Worm (Caenorhabditis elegans) whole organism, early embryonic: ENCODE results near the gene glb-5.

Experiments used
- B0310.2 ChIP-seq: sonication (generic microtip); optimal IDR thresholded peaks from 2 replicates; lab custom pipeline; 2016; ENCODE audit warnings: mild to moderate bottlenecking, missing genetic modification characterization, missing compliant biosample characterization
- F13C5.2 ChIP-seq: sonication (generic microtip); optimal IDR thresholded peaks from 2 replicates; lab custom pipeline; 2017; ENCODE audit warnings: mild to moderate bottlenecking, missing genetic modification characterization, inconsistent platforms, missing compliant biosample characterization
- aly-1 ChIP-seq: sonication (generic microtip); optimal IDR thresholded peaks from 2 replicates; lab custom pipeline; 2016; ENCODE audit warnings: missing genetic modification characterization, missing compliant biosample characterization
- ama-1 ChIP-seq: fragments of 150-350 bp; optimal IDR thresholded peaks from 2 replicates; lab custom pipeline; 2014
- ceh-13 ChIP-seq: fragments of 200-800 bp; sonication (Bioruptor generic); optimal IDR thresholded peaks from 2 replicates; lab custom pipeline; 2018; ENCODE audit warnings: mild to moderate bottlenecking, missing genetic modification characterization, missing compliant biosample characterization
- ets-7 ChIP-seq: sonication (generic microtip); optimal IDR thresholded peaks from 2 replicates; lab custom pipeline; 2016; ENCODE audit warnings: missing genotype, missing genetic modification characterization, missing compliant biosample characterization
- flt-1 ChIP-seq: fragments of 200-800 bp; sonication (Bioruptor generic); IDR thresholded peaks from 2 replicates; pipeline ENCODE4 v1.3.6; 2022; ENCODE audit warnings: missing genetic modification characterization, missing compliant biosample characterization
- hmbx-1 ChIP-seq: sonication (generic microtip); optimal IDR thresholded peaks from 2 replicates; lab custom pipeline; 2016; ENCODE audit warnings: mild to moderate bottlenecking, missing genetic modification characterization, missing compliant biosample characterization
- hmg-4 ChIP-seq: fragments of 200-800 bp; sonication (Bioruptor generic); optimal IDR thresholded peaks from 2 replicates; lab custom pipeline; 2018; ENCODE audit warnings: mild to moderate bottlenecking, missing genetic modification characterization, missing compliant biosample characterization
- hnd-1 ChIP-seq: sonication (generic microtip); optimal IDR thresholded peaks from 2 replicates; lab custom pipeline; 2016; ENCODE audit warnings: missing genetic modification characterization, missing compliant biosample characterization
- sea-1 ChIP-seq: fragments of 200-800 bp; sonication (Bioruptor generic); conservative IDR thresholded peaks from 2 replicates; pipeline ENCODE4 v1.3.6; 2022; ENCODE audit warnings: missing genetic modification characterization, missing compliant biosample characterization
- tbx-11 ChIP-seq: fragments of 200-800 bp; sonication (Bioruptor generic); IDR thresholded peaks from 2 replicates; pipeline ENCODE4 v1.3.6; 2022; ENCODE audit warnings: missing genetic modification characterization, missing compliant biosample characterization
- tra-4 ChIP-seq: sonication (generic microtip); optimal IDR thresholded peaks from 2 replicates; lab custom pipeline; 2017; ENCODE audit warnings: missing genetic modification characterization, missing compliant biosample characterization

DNA sequence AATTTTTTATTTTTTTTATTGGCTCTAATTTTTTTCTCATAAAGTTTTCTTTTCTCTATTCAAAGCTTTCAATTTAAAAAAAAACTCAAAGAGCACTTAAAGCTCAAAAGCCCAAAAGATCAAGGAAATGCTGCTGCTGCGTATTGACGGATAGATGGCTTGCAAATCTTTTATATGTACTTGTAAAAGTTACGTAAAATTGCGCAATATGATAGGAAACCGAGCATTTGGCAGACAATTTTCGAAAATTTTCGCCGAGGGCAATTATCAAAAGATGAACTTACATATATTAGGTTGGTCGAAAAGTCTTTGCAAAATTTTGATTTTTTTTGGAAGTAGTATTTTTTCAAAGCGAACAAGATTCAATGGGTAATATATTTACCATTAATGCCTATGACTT is 10.2 kb upstream of the glb-5 start:
- no peak for TF ChIP-seq ama-1
- no peak for TF ChIP-seq ceh-13 (GFP tag; lab: Kevin White, UChicago)
- TF ChIP-seq sea-1 = no peak
- no peak for TF ChIP-seq tbx-11 (GFP tag; lab: Robert Waterston, UW)
- no peak for TF ChIP-seq B0310.2 (tag; lab: Kevin White, UChicago)
- no peak for TF ChIP-seq F13C5.2 (tag; lab: Kevin White, UChicago)
- no peak for TF ChIP-seq flt-1 (GFP tag; lab: Robert Waterston, UW)
- TF ChIP-seq hnd-1 = no peak
- no peak for TF ChIP-seq hmg-4 (GFP tag; lab: Kevin White, UChicago)
- TF ChIP-seq tra-4 (tag; lab: Kevin White, UChicago) = no peak
- no peak for TF ChIP-seq ets-7 (tag; lab: Kevin White, UChicago)
- no peak for TF ChIP-seq aly-1 (tag; lab: Kevin White, UChicago)
- TF ChIP-seq hmbx-1 (tag; lab: Kevin White, UChicago) = no peak
